Worm (Caenorhabditis elegans): ENCODE measurements around the gene F46F5.10.
A peak's percentile ranks its signal among the peaks of the same experiment; 100 is the strongest.

DNA sequence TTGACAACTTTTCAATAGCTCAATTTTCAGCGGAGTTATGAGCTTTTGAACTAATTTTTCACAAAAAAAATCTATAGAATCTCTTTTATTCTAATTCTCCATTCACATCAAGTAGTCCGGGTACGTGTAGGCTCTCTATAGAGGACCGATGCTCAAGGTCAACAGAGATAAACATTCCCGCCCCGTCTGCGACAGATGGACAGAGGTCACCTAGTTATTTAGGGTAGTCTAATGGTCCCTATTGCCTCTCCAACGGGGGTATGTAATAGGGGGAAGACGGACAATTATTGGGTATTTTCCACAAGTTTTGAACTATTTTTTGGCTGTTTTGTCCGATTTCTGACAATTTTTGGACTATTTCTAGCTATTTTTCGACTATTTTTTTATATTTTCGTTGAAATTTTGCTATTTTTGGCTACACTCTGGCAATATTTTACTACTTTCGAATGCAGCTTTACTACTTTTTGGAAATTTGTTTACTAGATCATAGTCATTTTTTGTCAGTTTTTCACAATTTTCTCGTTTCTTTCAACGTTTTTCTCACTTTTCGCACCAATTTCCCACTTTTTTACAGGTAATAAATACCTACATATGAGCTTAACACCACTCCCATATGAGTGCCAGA lies 44.7 kb downstream of the F46F5.10 start, which contains the start of gene fbxc-51:
- TF ChIP-seq gmeb-2 (tag; optimal IDR thresholded peaks at IDR 0.05) (no peak), nhr-232 (tag; optimal IDR thresholded peaks at IDR 0.05) (no peak), ceh-14 (tag; optimal IDR thresholded peaks at IDR 0.05) (no peak), unc-55 (GFP tag; optimal IDR thresholded peaks at IDR 0.05) (no peak), che-1 (tag; optimal IDR thresholded peaks at IDR 0.05) (no peak), elt-2 (tag; optimal IDR thresholded peaks at IDR 0.05) (peak; percentile 30), sdc-2 (tag; optimal IDR thresholded peaks at IDR 0.05) (no peak), madf-2 (tag; optimal IDR thresholded peaks at IDR 0.05) (no peak), rnt-1 (tag; optimal IDR thresholded peaks at IDR 0.05) (no peak), npax-4 (tag; optimal IDR thresholded peaks at IDR 0.05) (no peak), K02D7.2 (tag; optimal IDR thresholded peaks at IDR 0.05) (no peak), syd-9 (tag; optimal IDR thresholded peaks at IDR 0.05) (no peak)

Data from whole organism, late embryonic.